Worm (Caenorhabditis elegans): ENCODE results near the gene str-163.

Gene str-163

ce11 chrIV:4930754-4931322 lies 23.1 kb upstream of the str-163 start (continued):
- TF ChIP-seq ztf-6 (GFP tag; IDR thresholded peaks at IDR 0.05): no peak
- TF ChIP-seq F22D6.2 (tag; optimal IDR thresholded peaks at IDR 0.05): no peak
- TF ChIP-seq lsl-1 (GFP tag; optimal IDR thresholded peaks at IDR 0.05): peak; percentile 34
- no peak for TF ChIP-seq ceh-58 (GFP tag; IDR thresholded peaks at IDR 0.05)
- no peak for TF ChIP-seq egrh-3 (GFP tag; IDR thresholded peaks at IDR 0.05)
- peak; percentile 44; the same call in 1 of the 2 replicates for TF ChIP-seq cebp-1 (GFP tag; IDR thresholded peaks at IDR 0.05)
- TF ChIP-seq cebp-1 (tag; optimal IDR thresholded peaks at IDR 0.05): no peak
- TF ChIP-seq athp-1 (tag; optimal IDR thresholded peaks at IDR 0.05): no peak
- no peak for TF ChIP-seq pha-4 (tag; optimal IDR thresholded peaks at IDR 0.05)
- no peak for TF ChIP-seq F10E7.11 (tag; optimal IDR thresholded peaks at IDR 0.05)
- TF ChIP-seq F23B12.7 (tag; optimal IDR thresholded peaks at IDR 0.05; ENCODE audit: insufficient read depth): no peak
- 0 out of 2 replicates have a peak, but pooled peaks have one; percentile 54 for TF ChIP-seq ztf-25 (GFP tag; IDR thresholded peaks at IDR 0.05)
- peak; percentile 56 for TF ChIP-seq hlh-12 (tag; optimal IDR thresholded peaks at IDR 0.05)
- no peak for TF ChIP-seq atf-7 (tag; optimal IDR thresholded peaks at IDR 0.05)
- TF ChIP-seq nhr-179 (tag; optimal IDR thresholded peaks at IDR 0.05): no peak
- peak; percentile 39; the same call in 1 of the 2 replicates for TF ChIP-seq egl-44 (GFP tag; IDR thresholded peaks at IDR 0.05)
- TF ChIP-seq let-607 (tag; optimal IDR thresholded peaks at IDR 0.05): peak in 1 of 2 experiments; percentile 39
- no peak for TF ChIP-seq lin-40 (tag; optimal IDR thresholded peaks at IDR 0.05)

- TF ChIP-seq mes-4 (tag; optimal IDR thresholded peaks at IDR 0.05) (no peak), nfyb-1 (GFP tag; IDR thresholded peaks at IDR 0.05) (no peak), unc-62 (GFP tag; optimal IDR thresholded peaks at IDR 0.05) (no peak), madf-8 (GFP tag; conservative IDR thresholded peaks at IDR 0.05) (no peak), lag-1 (GFP tag; IDR thresholded peaks at IDR 0.05) (no peak), hmg-20 (GFP tag; IDR thresholded peaks at IDR 0.05) (no peak), K12H6.12 (tag; optimal IDR thresholded peaks at IDR 0.05) (no peak), F52B5.7 (tag; optimal IDR thresholded peaks at IDR 0.05) (no peak), bed-1 (GFP tag; IDR thresholded peaks at IDR 0.05) (no peak), mcd-1 (GFP tag; IDR thresholded peaks at IDR 0.05) (no peak), ceh-27 (GFP tag; optimal IDR thresholded peaks at IDR 0.05) (no peak), ztf-22 (GFP tag; optimal IDR thresholded peaks at IDR 0.05) (no peak), madf-3 (GFP tag; IDR thresholded peaks at IDR 0.05) (no peak), madf-10 (tag; optimal IDR thresholded peaks at IDR 0.05) (no peak)
Observed at ce11 chrIV:4934103-4934502, 19.9 kb upstream of the str-163 start, which contains the start of gene str-153. TSS of gene str-153 (plus strand) at chrIV:4934403.

ce11 chrIV:4937647-4938046 lies 16.3 kb upstream of the str-163 start, which contains the start of gene fbxa-86:
TSS of gene fbxa-86 (minus strand) at chrIV:4938013.
- TF ChIP-seq K11D2.4 (GFP tag; IDR thresholded peaks at IDR 0.05) (no peak), lin-26 (GFP tag; IDR thresholded peaks at IDR 0.05) (no peak), egl-18 (GFP tag; IDR thresholded peaks at IDR 0.05) (no peak), C06A6.2 (GFP tag; conservative IDR thresholded peaks at IDR 0.05) (no peak), mes-4 (tag; optimal IDR thresholded peaks at IDR 0.05) (no peak), sea-2 (GFP tag; IDR thresholded peaks at IDR 0.05) (no peak), F57A8.1 (GFP tag; optimal IDR thresholded peaks at IDR 0.05) (no peak), ztf-28 (GFP tag; IDR thresholded peaks at IDR 0.05) (no peak), tlf-1 (GFP tag; optimal IDR thresholded peaks at IDR 0.05) (no peak), cebp-2 (GFP tag; IDR thresholded peaks at IDR 0.05) (no peak)

Measured in whole organism, young adult.